Worm (Caenorhabditis elegans): ENCODE data around the gene unc-45.

ce11 chrIII:444101-444500 is 47.2 kb upstream of the unc-45 start, which contains the start of gene Y55B1BR.8:
- TF ChIP-seq F23B12.7 (tag; optimal IDR thresholded peaks at IDR 0.05; ENCODE audit: insufficient read depth) (no peak), ceh-40 (GFP tag; IDR thresholded peaks at IDR 0.05) (no peak), ama-1 (optimal IDR thresholded peaks at IDR 0.05) (no peak), ama-1 (GFP tag; optimal IDR thresholded peaks at IDR 0.05) (no peak), T07F8.4 (tag; optimal IDR thresholded peaks at IDR 0.05) (no peak), egl-18 (GFP tag; IDR thresholded peaks at IDR 0.05) (no peak), atf-7 (tag; optimal IDR thresholded peaks at IDR 0.05) (no peak), ztf-6 (GFP tag; IDR thresholded peaks at IDR 0.05) (no peak), lin-54 (GFP tag; optimal IDR thresholded peaks at IDR 0.05) (no peak), aptf-3 (GFP tag; IDR thresholded peaks at IDR 0.05) (no peak), nfya-1 (tag; optimal IDR thresholded peaks at IDR 0.05; ENCODE audit: borderline replicate concordance, insufficient read depth) (no peak), mcd-1 (GFP tag; IDR thresholded peaks at IDR 0.05) (no peak), nhr-120 (GFP tag; IDR thresholded peaks at IDR 0.05) (no peak), chd-7 (tag; optimal IDR thresholded peaks at IDR 0.05) (no peak), tbx-9 (tag; optimal IDR thresholded peaks at IDR 0.05; ENCODE audit: borderline replicate concordance) (no peak)
